Fruit fly (Drosophila melanogaster) whole organism, adult: Measurements from ENCODE around the gene Tsp97E.

ENCODE experiments used
- CG1620 ChIP-seq: fragments of 200-800 bp; sonication (Bioruptor generic); optimal IDR thresholded peaks from 2 replicates; lab custom pipeline; 2016; ENCODE audit warnings: missing biosample characterization, missing genetic modification characterization
- CG7045 ChIP-seq: fragments of 200-800 bp; sonication (Bioruptor generic); optimal IDR thresholded peaks from 2 replicates; lab custom pipeline; 2017; ENCODE audit warnings: missing biosample characterization, mild to moderate bottlenecking, missing genetic modification characterization
- Crg-1 ChIP-seq: fragments of 200-800 bp; sonication (Bioruptor generic); optimal IDR thresholded peaks from 2 replicates; lab custom pipeline; 2016; ENCODE audit warnings: missing biosample characterization, missing genetic modification characterization
- Hr96 ChIP-seq: fragments of 200-800 bp; sonication (Bioruptor generic); optimal IDR thresholded peaks from 2 replicates; lab custom pipeline; 2016; ENCODE audit warnings: missing biosample characterization, missing genetic modification characterization
- Mnt ChIP-seq: fragments of 200-800 bp; sonication (Bioruptor generic); optimal IDR thresholded peaks from 2 replicates; lab custom pipeline; 2016; ENCODE audit warnings: missing biosample characterization, mild to moderate bottlenecking, missing genetic modification characterization
- bab1 ChIP-seq: fragments of 200-800 bp; sonication (Bioruptor generic); optimal IDR thresholded peaks from 3 replicates; lab custom pipeline; 2019; ENCODE audit warnings: missing biosample characterization, mild to moderate bottlenecking, missing genetic modification characterization, moderate library complexity
- cic ChIP-seq: fragments of 200-800 bp; sonication (Bioruptor generic); optimal IDR thresholded peaks from 2 replicates; lab custom pipeline; 2017; ENCODE audit warnings: missing biosample characterization, mild to moderate bottlenecking, missing genetic modification characterization, moderate library complexity
- cnc ChIP-seq, 2 experiments: fragments of >200 bp; optimal IDR thresholded peaks; 2 replicates each; lab custom pipeline; 2017
- kay ChIP-seq: fragments of 200-800 bp; sonication (Bioruptor generic); peaks from one replicate; lab custom pipeline; 2016; ENCODE audit warnings: missing biosample characterization, missing genetic modification characterization, borderline replicate concordance
- ovo ChIP-seq: fragments of 200-800 bp; sonication (Bioruptor generic); optimal IDR thresholded peaks from 2 replicates; lab custom pipeline; 2016; ENCODE audit warnings: missing biosample characterization, missing genetic modification characterization

- no peak for TF ChIP-seq ovo (GFP tag; lab: Kevin White, UChicago)
- no peak for TF ChIP-seq CG7045 (GFP tag; lab: Kevin White, UChicago)
- peak; percentile 10 for TF ChIP-seq bab1 (GFP tag; lab: Kevin White, UChicago)
- TF ChIP-seq cic (GFP tag; lab: Kevin White, UChicago), result no peak
- no peak for TF ChIP-seq CG1620 (GFP tag; lab: Kevin White, UChicago)
- TF ChIP-seq Hr96, result no peak
- no peak for TF ChIP-seq kay (GFP tag; lab: Kevin White, UChicago)
- TF ChIP-seq Mnt, result peak; percentile 23
- no peak for TF ChIP-seq cnc (optimal IDR thresholded peaks at IDR 0.05; lab: Kevin White, UChicago)
- TF ChIP-seq Crg-1 (GFP tag; lab: Kevin White, UChicago), result no peak
These were observed 2.2 kb upstream of the Tsp97E start, which contains the start of gene CG5521 for dm6 chr3R:26966794-26967323.
